Worm (Caenorhabditis elegans) whole organism, L4 larva: ENCODE results near the gene ZK1098.9.
"Not testable (repeated sequence)": the region's sequence is repeated elsewhere in the genome, so short reads cannot be mapped to it uniquely, and the experiment has no call there.

Source experiments
- ZK546.5 ChIP-seq, 2 experiments: sonication (generic microtip); optimal IDR thresholded peaks; 2 replicates each; lab custom pipeline; 2017; ENCODE audit warnings: missing biosample characterization in 2 of 2, missing genetic modification characterization in 2 of 2
- ama-1 ChIP-seq: fragments of 150-350 bp; optimal IDR thresholded peaks from 2 replicates; lab custom pipeline; 2014; ENCODE audit warnings: inconsistent platforms, mixed read lengths
- lin-1 ChIP-seq: fragments of 200-800 bp; sonication (Bioruptor generic); IDR thresholded peaks from 2 replicates; pipeline ENCODE4 v1.3.6; 2022; ENCODE audit warnings: missing genetic modification reagents, missing genetic modification characterization, missing compliant biosample characterization
- pha-4 ChIP-seq, 2 experiments: fragments of 150-350 bp in 1 of 2; fragments of 200-800 bp in 1 of 2; sonication (Bioruptor generic) in 1 of 2; IDR thresholded peaks in 1 of 2; optimal IDR thresholded peaks in 1 of 2; 2 replicates each; pipeline versions ENCODE4 v1.3.6 to Lab custom; 2014 to 2022; ENCODE audit warnings: missing genetic modification characterization in 2 of 2, missing genetic modification reagents in 2 of 2, missing biosample characterization in 1 of 2, missing compliant biosample characterization in 1 of 2
- zag-1 ChIP-seq: fragments of 150-350 bp; optimal IDR thresholded peaks from 2 replicates; lab custom pipeline; 2014; ENCODE audit warnings: missing biosample characterization, missing genetic modification characterization
- zfp-3 ChIP-seq: fragments of 200-800 bp; sonication (Bioruptor generic); conservative IDR thresholded peaks from 2 replicates; pipeline ENCODE4 v1.3.6; 2022; ENCODE audit warnings: missing genetic modification reagents, missing genetic modification characterization, missing compliant biosample characterization

ce11 chrIII:9534193-9534592 lies 10.0 kb upstream of the ZK1098.9 start:
- TF ChIP-seq ZK546.5 (tag; optimal IDR thresholded peaks at IDR 0.05; lab: Kevin White, UChicago); ama-1 (lab: Kevin White, UChicago); lin-1 (GFP tag; lab: Robert Waterston, UW); pha-4 (GFP tag; IDR thresholded peaks at IDR 0.05; lab: Robert Waterston, UW); pha-4 (tag; optimal IDR thresholded peaks at IDR 0.05; lab: Kevin White, UChicago); zag-1 (tag; lab: Kevin White, UChicago); zfp-3 (GFP tag; lab: Robert Waterston, UW): not testable (repeated sequence)
